Worm (Caenorhabditis elegans) whole organism, L4 larva: Measurements from ENCODE around the gene kin-18.
A peak's percentile ranks its signal among the peaks of the same experiment; 100 is the strongest.

Source experiments
- F49E8.2 ChIP-seq: sonication (generic microtip); optimal IDR thresholded peaks from 2 replicates; lab custom pipeline; 2016; ENCODE audit warnings: missing compliant biosample characterization, mild to moderate bottlenecking, missing genetic modification characterization, borderline replicate concordance
- aly-2 ChIP-seq: sonication (generic microtip); optimal IDR thresholded peaks from 2 replicates; lab custom pipeline; 2018; ENCODE audit warnings: missing biosample characterization, missing genetic modification characterization
- ceh-82 ChIP-seq: sonication (generic microtip); optimal IDR thresholded peaks from 2 replicates; lab custom pipeline; 2017; ENCODE audit warnings: missing biosample characterization, missing genetic modification characterization
- fkh-10 ChIP-seq: fragments of 150-350 bp; optimal IDR thresholded peaks from 2 replicates; lab custom pipeline; 2014; ENCODE audit warnings: missing biosample characterization, missing genetic modification reagents, missing genetic modification characterization
- hlh-30 ChIP-seq: sonication (generic microtip); optimal IDR thresholded peaks from 2 replicates; lab custom pipeline; 2017; ENCODE audit warnings: antibody characterized with exemption, mild to moderate bottlenecking, missing genetic modification characterization, missing compliant biosample characterization; ENCODE audit not compliant: insufficient read depth
- lin-38 ChIP-seq: fragments of 200-800 bp; sonication (Bioruptor generic); IDR thresholded peaks from 2 replicates; pipeline ENCODE4 v1.3.6; 2022; ENCODE audit warnings: missing genetic modification reagents, missing genetic modification characterization, missing compliant biosample characterization
- mep-1 ChIP-seq: fragments of 150-350 bp; sonication (generic microtip); optimal IDR thresholded peaks from 3 replicates; lab custom pipeline; 2014; ENCODE audit warnings: missing biosample characterization, missing genetic modification characterization
- nhr-237 ChIP-seq: sonication (generic microtip); optimal IDR thresholded peaks from 2 replicates; lab custom pipeline; 2017; ENCODE audit warnings: missing biosample characterization, missing genetic modification characterization
- nhr-42 ChIP-seq: fragments of 200-800 bp; sonication (Bioruptor generic); IDR thresholded peaks from 2 replicates; pipeline ENCODE4 v1.3.6; 2022; ENCODE audit warnings: missing genetic modification characterization, missing compliant biosample characterization
- unc-130 ChIP-seq: sonication (generic microtip); optimal IDR thresholded peaks from 2 replicates; lab custom pipeline; 2016; ENCODE audit warnings: missing genetic modification reagents, missing genetic modification characterization, missing compliant biosample characterization
- unc-39 ChIP-seq: sonication (generic microtip); optimal IDR thresholded peaks from 2 replicates; lab custom pipeline; 2017; ENCODE audit warnings: missing biosample characterization, missing genetic modification characterization
- unc-62 ChIP-seq, 3 experiments: fragments of 150-350 bp in 1 of 3; sonication (generic microtip); optimal IDR thresholded peaks in 2 of 3; peaks in 1 of 3; 1 replicate in 1 of 3; 2 replicates in 2 of 3; lab custom pipeline; 2014 to 2017; ENCODE audit warnings: missing biosample characterization in 3 of 3, missing genetic modification characterization in 3 of 3, missing genetic modification reagents in 3 of 3, missing genotype in 1 of 3
- zfp-3 ChIP-seq: fragments of 200-800 bp; sonication (Bioruptor generic); conservative IDR thresholded peaks from 2 replicates; pipeline ENCODE4 v1.3.6; 2022; ENCODE audit warnings: missing genetic modification reagents, missing genetic modification characterization, missing compliant biosample characterization

ce11 chrIII:6170038-6170437 lies 51.6 kb downstream of the kin-18 start:
- TF ChIP-seq nhr-237 (tag; lab: Kevin White, UChicago), result no peak
- TF ChIP-seq aly-2 (tag; lab: Kevin White, UChicago), result no peak
- TF ChIP-seq fkh-10 (GFP tag; lab: Kevin White, UChicago), result no peak
- peak in 1 of 2 experiments; percentile 64 for TF ChIP-seq unc-62 (GFP tag; optimal IDR thresholded peaks at IDR 0.05 in 1 of 2; lab: Kevin White, UChicago)
- no peak for TF ChIP-seq unc-62 (tag; optimal IDR thresholded peaks at IDR 0.05; lab: Kevin White, UChicago)
- TF ChIP-seq unc-39 (tag; lab: Kevin White, UChicago), result no peak
- no peak for TF ChIP-seq F49E8.2
- TF ChIP-seq lin-38 (GFP tag; lab: Robert Waterston, UW), result 0 out of 2 replicates have a peak, but pooled peaks have one; percentile 7
- peak; percentile 26 for TF ChIP-seq hlh-30
- TF ChIP-seq nhr-42, result no peak
- TF ChIP-seq unc-130 (GFP tag; lab: Kevin White, UChicago), result no peak
- 0 out of 2 replicates have a peak, but pooled peaks have one; percentile 31 for TF ChIP-seq zfp-3 (GFP tag; lab: Robert Waterston, UW)
- peak; percentile 62 for TF ChIP-seq mep-1 (tag; lab: Kevin White, UChicago)
- no peak for TF ChIP-seq ceh-82
